Fruit fly (Drosophila melanogaster) whole organism, pupa: ENCODE results near the gene crm.
A peak's percentile ranks its signal among the peaks of the same experiment; 100 is the strongest.

Source experiments
- CG10348 ChIP-seq: fragments of 200-800 bp; sonication (Bioruptor generic); IDR thresholded peaks from 2 replicates; pipeline ENCODE4 v1.3.6; 2022; ENCODE audit warnings: missing biosample characterization, missing genetic modification characterization
- CG12605 ChIP-seq: fragments of 200-800 bp; sonication (Bioruptor generic); IDR thresholded peaks from 2 replicates; pipeline ENCODE4 v1.3.6; 2022; ENCODE audit warnings: missing biosample characterization, missing genetic modification characterization
- CG13204 ChIP-seq: fragments of 200-800 bp; sonication (Bioruptor generic); optimal IDR thresholded peaks from 2 replicates; lab custom pipeline; 2018; ENCODE audit warnings: missing biosample characterization, mild to moderate bottlenecking, missing genetic modification characterization, moderate library complexity
- CG14655 ChIP-seq: fragments of 200-800 bp; sonication (Bioruptor generic); optimal IDR thresholded peaks from 3 replicates; lab custom pipeline; 2017; ENCODE audit warnings: mild to moderate bottlenecking, missing biosample characterization, missing genetic modification reagents, missing genetic modification characterization
- CG15710 ChIP-seq: fragments of 200-800 bp; sonication (Bioruptor generic); optimal IDR thresholded peaks from 2 replicates; lab custom pipeline; 2018; ENCODE audit warnings: missing biosample characterization, mild to moderate bottlenecking, missing genetic modification characterization, moderate library complexity
- CG17806 ChIP-seq: fragments of 200-800 bp; sonication (Bioruptor generic); optimal IDR thresholded peaks from 2 replicates; lab custom pipeline; 2018; ENCODE audit warnings: missing biosample characterization, mild to moderate bottlenecking, missing genetic modification characterization, moderate library complexity
- CG32121 ChIP-seq: fragments of 200-800 bp; sonication (Bioruptor generic); IDR thresholded peaks from 2 replicates; pipeline ENCODE4 v1.3.6; 2022; ENCODE audit warnings: missing biosample characterization, missing genetic modification characterization
- CG34367 ChIP-seq: fragments of 200-800 bp; sonication (Bioruptor generic); optimal IDR thresholded peaks from 2 replicates; lab custom pipeline; 2018; ENCODE audit warnings: missing biosample characterization, mild to moderate bottlenecking, missing genetic modification characterization
- CG4496 ChIP-seq: fragments of 200-800 bp; sonication (Bioruptor generic); IDR thresholded peaks from 3 replicates; pipeline ENCODE4 v1.3.6; 2022; ENCODE audit warnings: missing biosample characterization, missing genetic modification characterization
- CG8159 ChIP-seq: fragments of 200-800 bp; sonication (Bioruptor generic); optimal IDR thresholded peaks from 3 replicates; lab custom pipeline; 2018; ENCODE audit warnings: missing biosample characterization, mild to moderate bottlenecking, missing genetic modification characterization, moderate library complexity
- CG8301 ChIP-seq: fragments of 200-800 bp; sonication (Bioruptor generic); optimal IDR thresholded peaks from 2 replicates; lab custom pipeline; 2018; ENCODE audit warnings: missing biosample characterization, mild to moderate bottlenecking, missing genetic modification characterization
- CG9948 ChIP-seq: fragments of 200-800 bp; sonication (Bioruptor generic); optimal IDR thresholded peaks from 2 replicates; lab custom pipeline; 2018; ENCODE audit warnings: missing biosample characterization, mild to moderate bottlenecking, missing genetic modification characterization, moderate library complexity
- D1 ChIP-seq: fragments of 200-800 bp; sonication (Bioruptor generic); optimal IDR thresholded peaks from 2 replicates; lab custom pipeline; 2018; ENCODE audit warnings: missing biosample characterization, mild to moderate bottlenecking, missing genetic modification characterization, moderate library complexity
- EcR ChIP-seq: fragments of 200-800 bp; sonication (Bioruptor generic); optimal IDR thresholded peaks from 3 replicates; lab custom pipeline; 2019; ENCODE audit warnings: missing biosample characterization, missing genetic modification characterization, mild to moderate bottlenecking, moderate library complexity, missing genetic modification reagents
- Ets98B ChIP-seq: fragments of 200-800 bp; sonication (Bioruptor generic); IDR thresholded peaks from 2 replicates; pipeline ENCODE4 v1.3.6; 2022; ENCODE audit warnings: missing biosample characterization, missing genetic modification characterization
- Pif1A ChIP-seq: fragments of 200-800 bp; sonication (Bioruptor generic); optimal IDR thresholded peaks from 3 replicates; lab custom pipeline; 2016; ENCODE audit warnings: missing biosample characterization, missing genetic modification characterization
- Pif1B ChIP-seq: fragments of 200-800 bp; sonication (Bioruptor generic); optimal IDR thresholded peaks from 3 replicates; lab custom pipeline; 2016; ENCODE audit warnings: missing biosample characterization, missing genetic modification characterization
- Snoo ChIP-seq: fragments of 200-800 bp; sonication (Bioruptor generic); optimal IDR thresholded peaks from 3 replicates; lab custom pipeline; 2017; ENCODE audit warnings: missing biosample characterization, mild to moderate bottlenecking, missing genetic modification characterization, inconsistent platforms
- fd96Ca ChIP-seq: fragments of 200-800 bp; sonication (Bioruptor generic); IDR thresholded peaks from 3 replicates; pipeline ENCODE4 v1.3.6; 2022; ENCODE audit warnings: missing biosample characterization, missing genetic modification characterization
- gl ChIP-seq: fragments of 200-800 bp; sonication (Bioruptor generic); optimal IDR thresholded peaks from 2 replicates; lab custom pipeline; 2018; ENCODE audit warnings: missing biosample characterization, mild to moderate bottlenecking, missing genetic modification characterization
- rn ChIP-seq: fragments of 200-800 bp; sonication (Bioruptor generic); IDR thresholded peaks from 2 replicates; pipeline ENCODE4 v1.3.6; 2022; ENCODE audit warnings: missing biosample characterization, missing genetic modification characterization

The crm gene

dm6 chrX:2757400-2757799, 18.8 kb upstream of the crm start:
- TF ChIP-seq Ets98B (GFP tag; lab: Robert Waterston, UW) (no peak), Pif1B (no peak), CG8301 (tag; lab: Kevin White, UChicago) (no peak), CG8159 (tag; lab: Kevin White, UChicago) (no peak), gl (tag; lab: Kevin White, UChicago) (no peak), CG17806 (tag; lab: Kevin White, UChicago) (no peak), CG13204 (GFP tag; lab: Kevin White, UChicago) (no peak), CG14655 (no peak), fd96Ca (GFP tag; lab: Robert Waterston, UW) (no peak), EcR (no peak)

dm6 chrX:2749693-2750092, 11.1 kb upstream of the crm start:
- TF ChIP-seq gl (tag; lab: Kevin White, UChicago) = no peak
- no peak for TF ChIP-seq Pif1A (GFP tag; lab: Kevin White, UChicago)
- TF ChIP-seq CG4496 (GFP tag; lab: Robert Waterston, UW) = no peak
- TF ChIP-seq fd96Ca (GFP tag; lab: Robert Waterston, UW) = no peak
- no peak for TF ChIP-seq D1
- no peak for TF ChIP-seq CG14655
- no peak for TF ChIP-seq CG9948
- TF ChIP-seq Pif1B = no peak
- no peak for TF ChIP-seq CG15710
- TF ChIP-seq CG32121 (GFP tag; lab: Robert Waterston, UW) = no peak
- no peak for TF ChIP-seq Snoo
- TF ChIP-seq CG17806 (tag; lab: Kevin White, UChicago) = no peak

- TF ChIP-seq CG34367 (tag; lab: Kevin White, UChicago) = peak; percentile 89
- no peak for TF ChIP-seq EcR
- peak; percentile 96 for TF ChIP-seq CG12605
- TF ChIP-seq CG32121 (GFP tag; lab: Robert Waterston, UW) = peak; percentile 94
- TF ChIP-seq rn (GFP tag; lab: Robert Waterston, UW) = peak; percentile 86
- peak; percentile 90 for TF ChIP-seq CG15710
- TF ChIP-seq CG4496 (GFP tag; lab: Robert Waterston, UW) = peak; percentile 98
- TF ChIP-seq Ets98B (GFP tag; lab: Robert Waterston, UW) = peak; percentile 96
- TF ChIP-seq CG8159 (tag; lab: Kevin White, UChicago) = peak; percentile 90
- peak; percentile 88 for TF ChIP-seq CG17806 (tag; lab: Kevin White, UChicago)
- peak; percentile 76 for TF ChIP-seq CG10348 (GFP tag; lab: Robert Waterston, UW)
- TF ChIP-seq CG9948 = peak; percentile 82
- TF ChIP-seq gl (tag; lab: Kevin White, UChicago) = peak; percentile 78
- peak; percentile 30 for TF ChIP-seq CG13204 (GFP tag; lab: Kevin White, UChicago)
- TF ChIP-seq CG8301 (tag; lab: Kevin White, UChicago) = peak; percentile 87
- TF ChIP-seq CG14655 = peak; percentile 89
- TF ChIP-seq Pif1B = peak; percentile 92
- TF ChIP-seq Snoo = peak; percentile 79
- TF ChIP-seq fd96Ca (GFP tag; lab: Robert Waterston, UW) = peak; percentile 91
- peak; percentile 91 for TF ChIP-seq Pif1A (GFP tag; lab: Kevin White, UChicago)
- peak; percentile 64 for TF ChIP-seq D1
These were observed 5.5 kb upstream of the crm start, which contains the start of gene Syx4 for dm6 chrX:2744042-2744441. Gene Syx4 (minus strand): TSS chrX:2744076.

dm6 chrX:2743601-2744000, 5.0 kb upstream of the crm start:
- TF ChIP-seq CG9948 (no peak), CG12605 (0 out of 2 replicates have a peak, but pooled peaks have one; percentile 4)

- TF ChIP-seq CG8301 (tag; lab: Kevin White, UChicago) (no peak), fd96Ca (GFP tag; lab: Robert Waterston, UW) (peak; percentile 74), rn (GFP tag; lab: Robert Waterston, UW) (no peak), CG8159 (tag; lab: Kevin White, UChicago) (no peak), Pif1B (no peak), Pif1A (GFP tag; lab: Kevin White, UChicago) (peak; percentile 17), Snoo (peak; percentile 1), CG14655 (no peak), CG9948 (no peak), CG10348 (GFP tag; lab: Robert Waterston, UW) (no peak), CG15710 (no peak), gl (tag; lab: Kevin White, UChicago) (no peak), CG13204 (GFP tag; lab: Kevin White, UChicago) (no peak), CG17806 (tag; lab: Kevin White, UChicago) (no peak), CG12605 (peak; percentile 25; the same call in 1 of the 2 replicates), EcR (no peak), CG32121 (GFP tag; lab: Robert Waterston, UW) (peak; percentile 75), CG34367 (tag; lab: Kevin White, UChicago) (no peak), Ets98B (GFP tag; lab: Robert Waterston, UW) (peak; percentile 80), CG4496 (GFP tag; lab: Robert Waterston, UW) (peak; percentile 79), D1 (no peak)
These were observed 4.4 kb upstream of the crm start for dm6 chrX:2743020-2743419.

dm6 chrX:2742067-2742466, 3.5 kb upstream of the crm start:
- TF ChIP-seq Ets98B (GFP tag; lab: Robert Waterston, UW) (peak; percentile 62; the same call in 1 of the 2 replicates), gl (tag; lab: Kevin White, UChicago) (peak; percentile 65), Pif1B (peak; percentile 55), CG4496 (GFP tag; lab: Robert Waterston, UW) (peak; percentile 59; the same call in 2 of the 3 replicates), CG34367 (tag; lab: Kevin White, UChicago) (peak; percentile 30), CG32121 (GFP tag; lab: Robert Waterston, UW) (peak; percentile 45; the same call in 1 of the 2 replicates), D1 (no peak), CG17806 (tag; lab: Kevin White, UChicago) (no peak), CG12605 (peak; percentile 85), CG9948 (peak; percentile 8), fd96Ca (GFP tag; lab: Robert Waterston, UW) (no peak), CG15710 (peak; percentile 41), CG14655 (no peak), CG8301 (tag; lab: Kevin White, UChicago) (peak; percentile 3), Pif1A (GFP tag; lab: Kevin White, UChicago) (peak; percentile 50), CG8159 (tag; lab: Kevin White, UChicago) (peak; percentile 12)
